Fruit fly (Drosophila melanogaster) whole organism, embryonic: ENCODE data around the gene CG14118.

Experiments
- Aef1 ChIP-seq: fragments of 200-800 bp; sonication (Bioruptor generic); IDR thresholded peaks from 3 replicates; pipeline ENCODE4 v1.3.6; 2022; ENCODE audit warnings: missing biosample characterization, missing genetic modification characterization
- Atf3 ChIP-seq: fragments of 200-800 bp; sonication (Bioruptor generic); optimal IDR thresholded peaks from 3 replicates; lab custom pipeline; 2016; ENCODE audit warnings: missing biosample characterization, missing genetic modification characterization
- B-H2 ChIP-seq: fragments of 200-800 bp; sonication (Bioruptor generic); optimal IDR thresholded peaks from 2 replicates; lab custom pipeline; 2018; ENCODE audit warnings: missing biosample characterization, mild to moderate bottlenecking, missing genetic modification characterization
- CG10543 ChIP-seq: fragments of 200-800 bp; sonication (Bioruptor generic); optimal IDR thresholded peaks from 3 replicates; lab custom pipeline; 2017; ENCODE audit warnings: missing biosample characterization, mild to moderate bottlenecking, missing genetic modification characterization, moderate library complexity
- CG12104 ChIP-seq: fragments of 200-800 bp; sonication (Bioruptor generic); optimal IDR thresholded peaks from 3 replicates; lab custom pipeline; 2016; ENCODE audit warnings: missing biosample characterization, missing genetic modification characterization
- CG13296 ChIP-seq: fragments of 200-800 bp; sonication (Bioruptor generic); optimal IDR thresholded peaks from 3 replicates; lab custom pipeline; 2018; ENCODE audit warnings: missing biosample characterization, mild to moderate bottlenecking, missing genetic modification characterization
- CG13775 ChIP-seq: fragments of 200-800 bp; sonication (Bioruptor generic); optimal IDR thresholded peaks from 3 replicates; lab custom pipeline; 2017; ENCODE audit warnings: missing biosample characterization, mild to moderate bottlenecking, missing genetic modification characterization
- CG13894 ChIP-seq: fragments of 200-800 bp; sonication (Bioruptor generic); optimal IDR thresholded peaks from 3 replicates; lab custom pipeline; 2018; ENCODE audit warnings: missing biosample characterization, mild to moderate bottlenecking, missing genetic modification characterization, moderate library complexity
- CG14014 ChIP-seq: fragments of 200-800 bp; sonication (Bioruptor generic); IDR thresholded peaks from 2 replicates; pipeline ENCODE4 v1.3.6; 2022; ENCODE audit warnings: missing biosample characterization, missing genetic modification characterization
- CG15514 ChIP-seq: fragments of 200-800 bp; sonication (Bioruptor generic); optimal IDR thresholded peaks from 3 replicates; lab custom pipeline; 2017; ENCODE audit warnings: missing biosample characterization, missing genetic modification characterization, mild to moderate bottlenecking, moderate library complexity, missing genetic modification reagents
- CG18599 ChIP-seq: fragments of 200-800 bp; sonication (Bioruptor generic); optimal IDR thresholded peaks from 3 replicates; lab custom pipeline; 2017; ENCODE audit warnings: missing biosample characterization, missing genetic modification characterization, mild to moderate bottlenecking, moderate library complexity, missing genetic modification reagents
- CG2129 ChIP-seq: fragments of 200-800 bp; sonication (Bioruptor generic); IDR thresholded peaks from 2 replicates; pipeline ENCODE4 v1.3.6; 2022; ENCODE audit warnings: missing biosample characterization, missing genetic modification characterization; ENCODE audit not compliant: partially characterized antibody
- CG30431 ChIP-seq: fragments of 200-800 bp; sonication (Bioruptor generic); optimal IDR thresholded peaks from 2 replicates; lab custom pipeline; 2017; ENCODE audit warnings: missing biosample characterization, missing genetic modification characterization
- CG3065 ChIP-seq: fragments of 200-800 bp; sonication (Bioruptor generic); optimal IDR thresholded peaks from 2 replicates; lab custom pipeline; 2016; ENCODE audit warnings: missing biosample characterization, missing genetic modification characterization
- CG34376 ChIP-seq: fragments of 200-800 bp; sonication (Bioruptor generic); optimal IDR thresholded peaks from 2 replicates; lab custom pipeline; 2018; ENCODE audit warnings: missing biosample characterization, mild to moderate bottlenecking, missing genetic modification characterization
- CG6765 ChIP-seq: fragments of 200-800 bp; sonication (Bioruptor generic); optimal IDR thresholded peaks from 3 replicates; lab custom pipeline; 2017; ENCODE audit warnings: missing biosample characterization, mild to moderate bottlenecking, missing genetic modification characterization
- CG6813 ChIP-seq: fragments of 200-800 bp; sonication (Bioruptor generic); optimal IDR thresholded peaks from 2 replicates; lab custom pipeline; 2017; ENCODE audit warnings: missing biosample characterization, missing genetic modification characterization, mild to moderate bottlenecking, moderate library complexity, missing genetic modification reagents
- CG8281 ChIP-seq: fragments of 200-800 bp; sonication (Bioruptor generic); optimal IDR thresholded peaks from 2 replicates; lab custom pipeline; 2018; ENCODE audit warnings: missing biosample characterization, mild to moderate bottlenecking, missing genetic modification characterization, moderate library complexity
- Camta ChIP-seq: fragments of 200-800 bp; sonication (Bioruptor generic); optimal IDR thresholded peaks from 2 replicates; lab custom pipeline; 2016; ENCODE audit warnings: missing biosample characterization, missing genetic modification characterization
- Dip3 ChIP-seq: fragments of 200-800 bp; sonication (Bioruptor generic); optimal IDR thresholded peaks from 3 replicates; lab custom pipeline; 2016; ENCODE audit warnings: missing biosample characterization, missing genetic modification characterization
- Ets65A ChIP-seq: fragments of 200-800 bp; sonication (Bioruptor generic); peaks from one replicate; lab custom pipeline; 2016; ENCODE audit warnings: missing biosample characterization, missing genetic modification characterization
- GATAe ChIP-seq: fragments of 200-800 bp; sonication (Bioruptor generic); conservative IDR thresholded peaks from 2 replicates; pipeline ENCODE4 v1.3.6; 2022; ENCODE audit warnings: missing biosample characterization, missing genetic modification characterization
- Hey ChIP-seq: fragments of 200-800 bp; sonication (Bioruptor generic); optimal IDR thresholded peaks from 3 replicates; lab custom pipeline; 2018; ENCODE audit warnings: missing biosample characterization, mild to moderate bottlenecking, missing genetic modification characterization
- HmgZ ChIP-seq: fragments of 200-800 bp; sonication (Bioruptor generic); optimal IDR thresholded peaks from 2 replicates; lab custom pipeline; 2018; ENCODE audit warnings: missing biosample characterization, mild to moderate bottlenecking, missing genetic modification characterization
- Hr51 ChIP-seq, 2 experiments: fragments of 200-800 bp; sonication (Bioruptor generic); optimal IDR thresholded peaks; 2 replicates in 1 of 2; 3 replicates in 1 of 2; lab custom pipeline; 2016 to 2018; ENCODE audit warnings: missing biosample characterization in 2 of 2, missing genetic modification characterization in 2 of 2, mild to moderate bottlenecking in 1 of 2, moderate library complexity in 1 of 2
- Jarid2 ChIP-seq: fragments of 200-800 bp; sonication (Bioruptor generic); optimal IDR thresholded peaks from 3 replicates; lab custom pipeline; 2017; ENCODE audit warnings: mild to moderate bottlenecking, missing biosample characterization, missing genetic modification reagents, missing genetic modification characterization
- Lhr ChIP-seq: fragments of 200-800 bp; sonication (Bioruptor generic); optimal IDR thresholded peaks from 3 replicates; lab custom pipeline; 2017; ENCODE audit warnings: mild to moderate bottlenecking, missing biosample characterization, missing genetic modification reagents, missing genetic modification characterization
- MTF-1 ChIP-seq: fragments of 200-800 bp; sonication (Bioruptor generic); optimal IDR thresholded peaks from 2 replicates; lab custom pipeline; 2018; ENCODE audit warnings: missing biosample characterization, mild to moderate bottlenecking, missing genetic modification characterization, borderline replicate concordance
- Scr ChIP-seq: fragments of 200-800 bp; sonication (Bioruptor generic); IDR thresholded peaks from 2 replicates; pipeline ENCODE4 v1.3.6; 2022; ENCODE audit warnings: missing biosample characterization, missing genetic modification characterization; ENCODE audit not compliant: partially characterized antibody
- ac ChIP-seq: fragments of 200-800 bp; sonication (Bioruptor generic); optimal IDR thresholded peaks from 3 replicates; lab custom pipeline; 2017; ENCODE audit warnings: missing biosample characterization, mild to moderate bottlenecking, missing genetic modification characterization
- aop ChIP-seq: fragments of 200-800 bp; sonication (Bioruptor generic); IDR thresholded peaks from 2 replicates; pipeline ENCODE4 v1.3.6; 2022; ENCODE audit warnings: missing biosample characterization, missing genetic modification characterization
- caup ChIP-seq: fragments of 200-800 bp; sonication (Bioruptor generic); optimal IDR thresholded peaks from 3 replicates; lab custom pipeline; 2017; ENCODE audit warnings: missing biosample characterization, mild to moderate bottlenecking, missing genetic modification characterization, moderate library complexity; ENCODE audit not compliant: severe bottlenecking
- chinmo ChIP-seq: fragments of 200-800 bp; sonication (Bioruptor generic); IDR thresholded peaks from 4 replicates; pipeline ENCODE4 v1.3.6; 2022; ENCODE audit warnings: missing biosample characterization, missing genetic modification characterization; ENCODE audit not compliant: partially characterized antibody
- cwo ChIP-seq: fragments of 200-800 bp; sonication (Bioruptor generic); optimal IDR thresholded peaks from 3 replicates; lab custom pipeline; 2017; ENCODE audit warnings: missing biosample characterization, missing genetic modification characterization, mild to moderate bottlenecking, moderate library complexity, missing genetic modification reagents
- exex ChIP-seq: fragments of 200-800 bp; sonication (Bioruptor generic); optimal IDR thresholded peaks from 4 replicates; lab custom pipeline; 2018; ENCODE audit warnings: missing biosample characterization, mild to moderate bottlenecking, missing genetic modification characterization, moderate library complexity
- grn ChIP-seq: fragments of 200-800 bp; sonication (Bioruptor generic); optimal IDR thresholded peaks from 3 replicates; lab custom pipeline; 2017; ENCODE audit warnings: missing biosample characterization, missing genetic modification characterization
- klu ChIP-seq: fragments of 200-800 bp; sonication (Bioruptor generic); IDR thresholded peaks from 2 replicates; pipeline ENCODE4 v1.3.6; 2022; ENCODE audit warnings: missing biosample characterization, missing genetic modification characterization
- mirr ChIP-seq: fragments of 200-800 bp; sonication (Bioruptor generic); optimal IDR thresholded peaks from 3 replicates; lab custom pipeline; 2018; ENCODE audit warnings: missing biosample characterization, mild to moderate bottlenecking, missing genetic modification characterization
- odd ChIP-seq: fragments of 200-800 bp; sonication (Bioruptor generic); optimal IDR thresholded peaks from 2 replicates; lab custom pipeline; 2017; ENCODE audit warnings: missing biosample characterization, mild to moderate bottlenecking, missing genetic modification characterization
- run ChIP-seq: fragments of 200-800 bp; sonication (Bioruptor generic); optimal IDR thresholded peaks from 3 replicates; lab custom pipeline; 2018; ENCODE audit warnings: missing biosample characterization, mild to moderate bottlenecking, missing genetic modification characterization
- schlank ChIP-seq: fragments of 200-800 bp; sonication (Bioruptor generic); optimal IDR thresholded peaks from 2 replicates; lab custom pipeline; 2018; ENCODE audit warnings: missing biosample characterization, mild to moderate bottlenecking, missing genetic modification characterization
- scrt ChIP-seq: fragments of 200-800 bp; sonication (Bioruptor generic); optimal IDR thresholded peaks from 2 replicates; lab custom pipeline; 2018; ENCODE audit warnings: missing biosample characterization, mild to moderate bottlenecking, missing genetic modification characterization, moderate library complexity
- sd ChIP-seq: fragments of 200-800 bp; sonication (Bioruptor generic); optimal IDR thresholded peaks from 3 replicates; lab custom pipeline; 2018; ENCODE audit warnings: missing biosample characterization, mild to moderate bottlenecking, missing genetic modification characterization, moderate library complexity
- seq ChIP-seq: fragments of 200-800 bp; sonication (Bioruptor generic); IDR thresholded peaks from 2 replicates; pipeline ENCODE4 v1.3.6; 2022; ENCODE audit warnings: missing biosample characterization, missing genetic modification characterization
- sisA ChIP-seq: fragments of 200-800 bp; sonication (Bioruptor generic); IDR thresholded peaks from 2 replicates; pipeline ENCODE4 v1.3.6; 2022; ENCODE audit warnings: missing biosample characterization, missing genetic modification characterization
- sug ChIP-seq: fragments of 200-800 bp; optimal IDR thresholded peaks from 2 replicates; lab custom pipeline; 2019; ENCODE audit warnings: missing biosample characterization, mild to moderate bottlenecking, missing genetic modification characterization, moderate library complexity
- tap ChIP-seq: fragments of 200-800 bp; optimal IDR thresholded peaks from 3 replicates; lab custom pipeline; 2019; ENCODE audit warnings: missing biosample characterization, mild to moderate bottlenecking, missing genetic modification characterization, moderate library complexity
- vvl ChIP-seq: fragments of 200-800 bp; sonication (Bioruptor generic); IDR thresholded peaks from 2 replicates; pipeline ENCODE4 v1.3.6; 2022; ENCODE audit warnings: missing biosample characterization, missing genetic modification characterization

The CG14118 gene

DNA sequence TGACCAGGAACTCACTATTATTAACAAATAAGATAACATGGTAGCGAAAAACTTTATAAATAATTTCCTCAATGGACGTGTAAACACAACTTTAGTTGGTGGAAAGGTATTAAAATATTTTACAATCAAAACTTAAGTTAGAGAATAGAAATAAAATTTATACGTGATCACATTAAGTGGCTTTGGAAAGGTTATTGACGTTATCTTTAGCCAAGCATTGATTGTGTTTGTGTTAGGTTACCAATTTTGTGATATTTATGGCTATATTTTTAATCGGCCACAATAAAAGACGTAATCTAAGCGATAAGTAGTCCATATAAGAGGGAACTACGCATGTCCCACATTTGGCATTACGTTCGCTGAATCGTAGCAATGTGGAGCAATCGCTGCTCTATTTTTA, 7.8 kb upstream of the CG14118 start, which contains the start of gene CG14120 (continued):
- TF ChIP-seq exex (tag; lab: Kevin White, UChicago) (peak; percentile 91), Scr (GFP tag; lab: Robert Waterston, UW) (no peak), Hr51 (GFP tag; optimal IDR thresholded peaks at IDR 0.05; lab: Kevin White, UChicago) (no peak), vvl (GFP tag; lab: Robert Waterston, UW) (no peak), CG12104 (GFP tag; lab: Kevin White, UChicago) (no peak), CG3065 (no peak), Camta (GFP tag; lab: Kevin White, UChicago) (no peak), Jarid2 (no peak), mirr (GFP tag; lab: Kevin White, UChicago) (peak; percentile 10), CG14014 (GFP tag; lab: Robert Waterston, UW) (no peak), CG30431 (GFP tag; lab: Kevin White, UChicago) (no peak), Ets65A (GFP tag; lab: Kevin White, UChicago) (no peak), CG2129 (no peak), CG13775 (no peak)

DNA sequence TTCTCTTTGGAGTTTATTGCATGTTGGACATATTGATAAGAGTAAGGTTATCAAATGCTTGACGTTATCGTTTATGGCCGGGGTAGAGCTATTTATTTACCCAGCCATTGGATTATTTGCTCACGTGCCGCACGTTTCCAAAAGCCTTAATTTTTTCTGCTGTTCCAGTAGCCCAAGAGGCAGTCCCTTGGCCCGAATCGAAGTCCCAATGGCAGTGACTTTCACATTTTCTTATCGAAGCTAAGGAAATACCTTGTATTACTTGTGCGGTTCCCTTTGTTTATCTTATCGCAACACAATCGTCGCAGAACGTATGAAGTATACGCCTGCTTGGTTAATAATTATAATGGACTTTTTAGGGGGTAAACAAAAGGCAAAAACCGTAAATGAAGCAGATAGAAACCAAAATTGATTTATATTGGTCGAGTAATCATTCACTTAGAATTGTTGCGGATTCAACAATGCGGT, 3.1 kb upstream of the CG14118 start, which contains the start of gene CG43894:
Gene CG43894, plus strand, starts transcription at position 418 of the 468 bp plus-strand sequence.
- peak; percentile 2 for TF ChIP-seq HmgZ (tag; lab: Kevin White, UChicago)
- 0 out of 4 replicates have a peak, but pooled peaks have one; percentile 63 for TF ChIP-seq chinmo (GFP tag; lab: Robert Waterston, UW)
- TF ChIP-seq CG18599 (GFP tag; lab: Kevin White, UChicago) = peak; percentile 36
- no peak for TF ChIP-seq Atf3 (GFP tag; lab: Kevin White, UChicago)
- peak; percentile 41 for TF ChIP-seq CG8281
- peak; percentile 85 for TF ChIP-seq sd
- peak; percentile 33 for TF ChIP-seq caup (GFP tag; lab: Kevin White, UChicago)
- TF ChIP-seq MTF-1 = peak; percentile 21
- TF ChIP-seq Hey (tag; lab: Kevin White, UChicago) = peak; percentile 51
- TF ChIP-seq scrt (GFP tag; lab: Kevin White, UChicago) = peak; percentile 9
- TF ChIP-seq CG10543 (GFP tag; lab: Kevin White, UChicago) = peak; percentile 19
- TF ChIP-seq B-H2 (GFP tag; lab: Kevin White, UChicago) = peak; percentile 16
- TF ChIP-seq CG6813 (GFP tag; lab: Kevin White, UChicago) = peak; percentile 1
- no peak for TF ChIP-seq seq (GFP tag; lab: Robert Waterston, UW)
- TF ChIP-seq sisA (GFP tag; lab: Robert Waterston, UW) = no peak
- TF ChIP-seq tap (tag; lab: Kevin White, UChicago) = peak; percentile 6
- TF ChIP-seq Aef1 (GFP tag; lab: Robert Waterston, UW) = no peak
- peak; percentile 32 for TF ChIP-seq CG13894 (tag; lab: Kevin White, UChicago)
- TF ChIP-seq run = peak; percentile 13
- peak; percentile 16 for TF ChIP-seq odd
- no peak for TF ChIP-seq CG6765 (GFP tag; lab: Kevin White, UChicago)
- no peak for TF ChIP-seq klu
- TF ChIP-seq CG34376 (GFP tag; lab: Kevin White, UChicago) = peak; percentile 80
- peak; percentile 52 for TF ChIP-seq CG13296 (GFP tag; lab: Kevin White, UChicago)
- TF ChIP-seq aop (GFP tag; lab: Robert Waterston, UW) = no peak
- TF ChIP-seq Camta (GFP tag; lab: Kevin White, UChicago) = no peak
- TF ChIP-seq Dip3 = no peak
- TF ChIP-seq CG15514 = peak; percentile 20
- peak; percentile 95 for TF ChIP-seq sug (tag; lab: Kevin White, UChicago)
- no peak for TF ChIP-seq Lhr (GFP tag; lab: Kevin White, UChicago)
- peak; percentile 9 for TF ChIP-seq schlank
- TF ChIP-seq grn (GFP tag; lab: Kevin White, UChicago) = peak; percentile 80
- peak; percentile 99 for TF ChIP-seq cwo
- TF ChIP-seq exex (tag; lab: Kevin White, UChicago) = peak; percentile 95
- peak; percentile 83 for TF ChIP-seq GATAe (GFP tag; lab: Robert Waterston, UW)
- no peak for TF ChIP-seq ac (GFP tag; lab: Kevin White, UChicago)
- TF ChIP-seq mirr (GFP tag; lab: Kevin White, UChicago) = peak; percentile 87
